Fruit fly (Drosophila melanogaster) whole organism, embryonic: Measurements from ENCODE around the gene CG6688.

Experiments
- Ada2b ChIP-seq: fragments of 200-800 bp; sonication (Bioruptor generic); IDR thresholded peaks from 2 replicates; pipeline ENCODE4 v1.3.6; 2022; ENCODE audit warnings: missing biosample characterization, missing genetic modification characterization
- Antp ChIP-seq: fragments of 200-800 bp; sonication (Bioruptor generic); optimal IDR thresholded peaks from 3 replicates; lab custom pipeline; 2016; ENCODE audit warnings: missing biosample characterization, missing genetic modification characterization
- Awh ChIP-seq: fragments of 200-800 bp; sonication (Bioruptor generic); IDR thresholded peaks from 2 replicates; pipeline ENCODE4, ENCODE4 v1.3.6; 2022; ENCODE audit warnings: missing biosample characterization, missing genetic modification characterization
- Bteb2 ChIP-seq: fragments of 200-800 bp; sonication (Bioruptor generic); optimal IDR thresholded peaks from 2 replicates; lab custom pipeline; 2016; ENCODE audit warnings: missing biosample characterization, missing genetic modification characterization
- C15 ChIP-seq: fragments of 200-800 bp; sonication (Bioruptor generic); IDR thresholded peaks from 3 replicates; pipeline ENCODE4 v1.3.6; 2022; ENCODE audit warnings: missing biosample characterization, missing genetic modification characterization
- CG10959 ChIP-seq: fragments of 200-800 bp; sonication (Bioruptor generic); IDR thresholded peaks from 2 replicates; pipeline ENCODE4 v1.3.6; 2022; ENCODE audit warnings: missing biosample characterization, missing genetic modification characterization
- CG11504 ChIP-seq: fragments of 200-800 bp; sonication (Bioruptor generic); optimal IDR thresholded peaks from 3 replicates; lab custom pipeline; 2019; ENCODE audit warnings: missing biosample characterization, mild to moderate bottlenecking, missing genetic modification characterization, moderate library complexity
- CG1233 ChIP-seq: fragments of 200-800 bp; sonication (Bioruptor generic); optimal IDR thresholded peaks from 4 replicates; lab custom pipeline; 2018; ENCODE audit warnings: missing biosample characterization, mild to moderate bottlenecking, missing genetic modification characterization
- CG12769 ChIP-seq: fragments of 200-800 bp; sonication (Bioruptor generic); optimal IDR thresholded peaks from 2 replicates; lab custom pipeline; 2019; ENCODE audit warnings: missing biosample characterization, mild to moderate bottlenecking, missing genetic modification characterization, moderate library complexity
- CG12942 ChIP-seq: fragments of 200-800 bp; sonication (Bioruptor generic); optimal IDR thresholded peaks from 3 replicates; lab custom pipeline; 2016; ENCODE audit warnings: missing biosample characterization, missing genetic modification characterization
- CG14441 ChIP-seq: fragments of 200-800 bp; sonication (Bioruptor generic); IDR thresholded peaks from 2 replicates; pipeline ENCODE4 v1.3.6; 2022; ENCODE audit warnings: missing biosample characterization, missing genetic modification characterization
- CG14667 ChIP-seq: fragments of 200-800 bp; sonication (Bioruptor generic); IDR thresholded peaks from 2 replicates; pipeline ENCODE4 v1.3.6; 2022; ENCODE audit warnings: missing biosample characterization, missing genetic modification characterization
- CG17385 ChIP-seq: fragments of 200-800 bp; sonication (Bioruptor generic); optimal IDR thresholded peaks from 3 replicates; lab custom pipeline; 2018; ENCODE audit warnings: missing biosample characterization, mild to moderate bottlenecking, missing genetic modification characterization
- CG18619 ChIP-seq: fragments of 200-800 bp; sonication (Bioruptor generic); optimal IDR thresholded peaks from 3 replicates; lab custom pipeline; 2017; ENCODE audit warnings: missing biosample characterization, mild to moderate bottlenecking, missing genetic modification characterization
- CG2712 ChIP-seq: fragments of 200-800 bp; optimal IDR thresholded peaks from 3 replicates; lab custom pipeline; 2019; ENCODE audit warnings: missing biosample characterization, mild to moderate bottlenecking, missing genetic modification characterization, moderate library complexity
- CG2889 ChIP-seq: fragments of 200-800 bp; sonication (Bioruptor generic); IDR thresholded peaks from 3 replicates; pipeline ENCODE4 v1.3.6; 2022; ENCODE audit warnings: missing biosample characterization, missing genetic modification characterization
- CG31224 ChIP-seq: fragments of 200-800 bp; sonication (Bioruptor generic); IDR thresholded peaks from 2 replicates; pipeline ENCODE4 v1.3.6; 2022; ENCODE audit warnings: missing biosample characterization, missing genetic modification characterization
- CG42726 ChIP-seq: fragments of 200-800 bp; sonication (Bioruptor generic); IDR thresholded peaks from 2 replicates; pipeline ENCODE4 v1.3.6; 2022; ENCODE audit warnings: missing biosample characterization, missing genetic modification characterization; ENCODE audit not compliant: partially characterized antibody
- CG4404 ChIP-seq: fragments of 200-800 bp; sonication (Bioruptor generic); IDR thresholded peaks from 2 replicates; pipeline ENCODE4 v1.3.6; 2022; ENCODE audit warnings: missing biosample characterization, missing genetic modification characterization
- CG7372 ChIP-seq: fragments of 200-800 bp; sonication (Bioruptor generic); IDR thresholded peaks from 2 replicates; pipeline ENCODE4 v1.3.6; 2022; ENCODE audit warnings: missing biosample characterization, missing genetic modification characterization
- CG7963 ChIP-seq: fragments of 200-800 bp; sonication (Bioruptor generic); IDR thresholded peaks from 3 replicates; pipeline ENCODE4 v1.3.6; 2022; ENCODE audit warnings: missing biosample characterization, missing genetic modification characterization; ENCODE audit not compliant: partially characterized antibody
- CG8089 ChIP-seq: fragments of 200-800 bp; sonication (Bioruptor generic); optimal IDR thresholded peaks from 3 replicates; lab custom pipeline; 2016; ENCODE audit warnings: missing biosample characterization, missing genetic modification characterization
- CG9215 ChIP-seq: fragments of 200-800 bp; sonication (Bioruptor generic); IDR thresholded peaks from 2 replicates; pipeline ENCODE4 v1.3.6; 2022; ENCODE audit warnings: missing biosample characterization, missing genetic modification characterization
- E2f1 ChIP-seq: fragments of 200-800 bp; sonication (Bioruptor generic); IDR thresholded peaks from 2 replicates; pipeline ENCODE4 v1.3.6; 2022; ENCODE audit warnings: missing biosample characterization, missing genetic modification characterization
- Ets65A ChIP-seq: fragments of 200-800 bp; sonication (Bioruptor generic); peaks from one replicate; lab custom pipeline; 2016; ENCODE audit warnings: missing biosample characterization, missing genetic modification characterization
- Hr51 ChIP-seq, 2 experiments: fragments of 200-800 bp; sonication (Bioruptor generic); optimal IDR thresholded peaks; 2 replicates in 1 of 2; 3 replicates in 1 of 2; lab custom pipeline; 2016 to 2018; ENCODE audit warnings: missing biosample characterization in 2 of 2, missing genetic modification characterization in 2 of 2, mild to moderate bottlenecking in 1 of 2, moderate library complexity in 1 of 2
- Jarid2 ChIP-seq: fragments of 200-800 bp; sonication (Bioruptor generic); optimal IDR thresholded peaks from 3 replicates; lab custom pipeline; 2017; ENCODE audit warnings: mild to moderate bottlenecking, missing biosample characterization, missing genetic modification reagents, missing genetic modification characterization
- MBD-R2 ChIP-seq: fragments of 200-800 bp; sonication (Bioruptor generic); IDR thresholded peaks from 2 replicates; pipeline ENCODE4 v1.3.6; 2022; ENCODE audit warnings: missing biosample characterization, missing genetic modification characterization
- Rx ChIP-seq: fragments of 200-800 bp; sonication (Bioruptor generic); IDR thresholded peaks from 2 replicates; pipeline ENCODE4 v1.3.6; 2022; ENCODE audit warnings: missing biosample characterization, missing genetic modification characterization
- Sry-δ ChIP-seq: fragments of 200-800 bp; sonication (Bioruptor generic); optimal IDR thresholded peaks from 2 replicates; lab custom pipeline; 2016; ENCODE audit warnings: missing biosample characterization, missing genetic modification characterization
- Xrp1 ChIP-seq: fragments of 200-800 bp; sonication (Bioruptor generic); IDR thresholded peaks from 2 replicates; pipeline ENCODE4 v1.3.6; 2022; ENCODE audit warnings: missing biosample characterization, missing genetic modification characterization
- al ChIP-seq: fragments of 200-800 bp; sonication (Bioruptor generic); IDR thresholded peaks from 2 replicates; pipeline ENCODE4 v1.3.6; 2022; ENCODE audit warnings: missing biosample characterization, missing genetic modification characterization
- amos ChIP-seq: fragments of 200-800 bp; sonication (Bioruptor generic); IDR thresholded peaks from 2 replicates; pipeline ENCODE4 v1.3.6; 2022; ENCODE audit warnings: missing biosample characterization, missing genetic modification characterization; ENCODE audit not compliant: partially characterized antibody
- cg ChIP-seq: fragments of 200-800 bp; sonication (Bioruptor generic); optimal IDR thresholded peaks from 3 replicates; lab custom pipeline; 2019; ENCODE audit warnings: missing biosample characterization, mild to moderate bottlenecking, missing genetic modification characterization, moderate library complexity
- chinmo ChIP-seq: fragments of 200-800 bp; sonication (Bioruptor generic); IDR thresholded peaks from 4 replicates; pipeline ENCODE4 v1.3.6; 2022; ENCODE audit warnings: missing biosample characterization, missing genetic modification characterization; ENCODE audit not compliant: partially characterized antibody
- ci ChIP-seq: fragments of 200-800 bp; sonication (Bioruptor generic); IDR thresholded peaks from 3 replicates; pipeline ENCODE4 v1.3.6; 2022; ENCODE audit warnings: missing biosample characterization, missing genetic modification characterization
- cwo ChIP-seq: fragments of 200-800 bp; sonication (Bioruptor generic); optimal IDR thresholded peaks from 3 replicates; lab custom pipeline; 2017; ENCODE audit warnings: missing biosample characterization, missing genetic modification characterization, mild to moderate bottlenecking, moderate library complexity, missing genetic modification reagents
- dysf ChIP-seq: fragments of 200-800 bp; sonication (Bioruptor generic); IDR thresholded peaks from 3 replicates; pipeline ENCODE4 v1.3.6; 2022; ENCODE audit warnings: missing biosample characterization, missing genetic modification characterization
- exex ChIP-seq: fragments of 200-800 bp; sonication (Bioruptor generic); optimal IDR thresholded peaks from 4 replicates; lab custom pipeline; 2018; ENCODE audit warnings: missing biosample characterization, mild to moderate bottlenecking, missing genetic modification characterization, moderate library complexity
- eyg ChIP-seq: fragments of 200-800 bp; sonication (Bioruptor generic); optimal IDR thresholded peaks from 3 replicates; lab custom pipeline; 2016; ENCODE audit warnings: missing biosample characterization, missing genetic modification characterization
- fd3F ChIP-seq: fragments of 200-800 bp; sonication (Bioruptor generic); optimal IDR thresholded peaks from 2 replicates; lab custom pipeline; 2018; ENCODE audit warnings: missing biosample characterization, mild to moderate bottlenecking, missing genetic modification characterization, moderate library complexity
- gem ChIP-seq: fragments of 200-800 bp; sonication (Bioruptor generic); optimal IDR thresholded peaks from 2 replicates; lab custom pipeline; 2019; ENCODE audit warnings: missing biosample characterization, mild to moderate bottlenecking, missing genetic modification characterization, moderate library complexity
- gsb ChIP-seq: fragments of 200-800 bp; sonication (Bioruptor generic); IDR thresholded peaks from 2 replicates; pipeline ENCODE4 v1.3.6; 2022; ENCODE audit warnings: missing biosample characterization, missing genetic modification characterization
- pan ChIP-seq, 4 experiments: fragments of >200 bp in 3 of 4; fragments of 200-800 bp in 1 of 4; sonication (Bioruptor generic) in 1 of 4; optimal IDR thresholded peaks in 3 of 4; IDR thresholded peaks in 1 of 4; 2 replicates each; pipeline versions ENCODE4 v1.3.6 to Lab custom; 2017 to 2022; ENCODE audit warnings: missing biosample characterization in 2 of 4, missing genetic modification characterization in 2 of 4, mixed read lengths in 1 of 4
- schlank ChIP-seq: fragments of 200-800 bp; sonication (Bioruptor generic); optimal IDR thresholded peaks from 2 replicates; lab custom pipeline; 2018; ENCODE audit warnings: missing biosample characterization, mild to moderate bottlenecking, missing genetic modification characterization
- tx ChIP-seq: fragments of 200-800 bp; sonication (Bioruptor generic); optimal IDR thresholded peaks from 2 replicates; lab custom pipeline; 2016; ENCODE audit warnings: missing biosample characterization, missing genetic modification characterization
- unpg ChIP-seq: fragments of 200-800 bp; sonication (Bioruptor generic); optimal IDR thresholded peaks from 3 replicates; lab custom pipeline; 2018; ENCODE audit warnings: missing biosample characterization, mild to moderate bottlenecking, missing genetic modification characterization, moderate library complexity
- usp ChIP-seq: fragments of >200 bp; optimal IDR thresholded peaks from 2 replicates; lab custom pipeline; 2017; ENCODE audit warnings: missing biosample characterization, missing genetic modification characterization
- vvl ChIP-seq: fragments of 200-800 bp; sonication (Bioruptor generic); IDR thresholded peaks from 2 replicates; pipeline ENCODE4 v1.3.6; 2022; ENCODE audit warnings: missing biosample characterization, missing genetic modification characterization

The CG6688 gene

dm6 chr3R:23046529-23046943 lies 34.3 kb downstream of the CG6688 start (continued):
- TF ChIP-seq exex (tag; lab: Kevin White, UChicago): no peak
- peak; percentile 70; the same call in 2 of the 3 replicates for TF ChIP-seq dysf (GFP tag; lab: Robert Waterston, UW)
- peak; percentile 41 for TF ChIP-seq fd3F (GFP tag; lab: Kevin White, UChicago)
- peak; percentile 68 for TF ChIP-seq CG11504 (tag; lab: Kevin White, UChicago)
- TF ChIP-seq CG14441 (GFP tag; lab: Robert Waterston, UW): peak; percentile 77
- TF ChIP-seq CG31224 (GFP tag; lab: Robert Waterston, UW): peak; percentile 42; the same call in 1 of the 2 replicates
- TF ChIP-seq CG14667 (GFP tag; lab: Robert Waterston, UW): 0 out of 2 replicates have a peak, but pooled peaks have one; percentile 12
- no peak for TF ChIP-seq CG2889 (GFP tag; lab: Robert Waterston, UW)
- peak; percentile 55; the same call in 1 of the 2 replicates for TF ChIP-seq Ada2b
- peak; percentile 43 for TF ChIP-seq unpg (GFP tag; lab: Kevin White, UChicago)
- TF ChIP-seq Antp (GFP tag; lab: Kevin White, UChicago): peak; percentile 52
- TF ChIP-seq CG10959 (GFP tag; lab: Robert Waterston, UW): no peak
- TF ChIP-seq Hr51 (GFP tag; optimal IDR thresholded peaks at IDR 0.05; lab: Kevin White, UChicago): peak; percentile 7 to 56
- peak; percentile 40; the same call in 1 of the 2 replicates for TF ChIP-seq E2f1
- TF ChIP-seq CG9215: peak; percentile 61; the same call in 1 of the 2 replicates
- TF ChIP-seq CG1233 (GFP tag; lab: Kevin White, UChicago): peak; percentile 22
- TF ChIP-seq CG4404 (GFP tag; lab: Robert Waterston, UW): peak; percentile 33; the same call in 1 of the 2 replicates
- peak; percentile 24 for TF ChIP-seq CG2712
- no peak for TF ChIP-seq usp (GFP tag; lab: Kevin White, UChicago)
- TF ChIP-seq eyg (GFP tag; lab: Kevin White, UChicago): peak; percentile 0
- no peak for TF ChIP-seq CG8089 (GFP tag; lab: Kevin White, UChicago)
- no peak for TF ChIP-seq CG7963
- peak; percentile 74 for TF ChIP-seq al
- TF ChIP-seq Jarid2: no peak
- peak; percentile 31; the same call in 1 of the 2 replicates for TF ChIP-seq Xrp1
- TF ChIP-seq ci (GFP tag; lab: Robert Waterston, UW): 0 out of 3 replicates have a peak, but pooled peaks have one; percentile 39
- peak; percentile 54 for TF ChIP-seq Bteb2 (GFP tag; lab: Kevin White, UChicago)
- TF ChIP-seq Ets65A (GFP tag; lab: Kevin White, UChicago): peak; percentile 90
- peak; percentile 80 for TF ChIP-seq CG12769
- no peak for TF ChIP-seq amos (GFP tag; lab: Robert Waterston, UW)
- TF ChIP-seq Sry-δ (GFP tag; lab: Kevin White, UChicago): no peak
- TF ChIP-seq chinmo (GFP tag; lab: Robert Waterston, UW): peak; percentile 51; the same call in 1 of the 4 replicates
- TF ChIP-seq vvl: peak; percentile 51; the same call in 1 of the 2 replicates
- TF ChIP-seq MBD-R2 (GFP tag; lab: Robert Waterston, UW): no peak
- TF ChIP-seq schlank (tag; lab: Kevin White, UChicago): peak; percentile 11
- TF ChIP-seq gsb (GFP tag; lab: Robert Waterston, UW): peak; percentile 14; the same call in 1 of the 2 replicates
- no peak for TF ChIP-seq pan (optimal IDR thresholded peaks at IDR 0.05; lab: Kevin White, UChicago)
- TF ChIP-seq pan (GFP tag; optimal IDR thresholded peaks at IDR 0.05 in 1 of 2, IDR thresholded peaks at IDR 0.05 in 1 of 2): peak in 1 of 2 experiments; percentile 73
- no peak for TF ChIP-seq CG12942
- TF ChIP-seq CG42726 (GFP tag; lab: Robert Waterston, UW): no peak
- TF ChIP-seq tx (GFP tag; lab: Kevin White, UChicago): peak; percentile 10
- TF ChIP-seq gem: peak; percentile 67
- TF ChIP-seq cwo (GFP tag; lab: Kevin White, UChicago): peak; percentile 19
- peak; percentile 26; the same call in 1 of the 2 replicates for TF ChIP-seq CG7372
- peak; percentile 24 for TF ChIP-seq CG18619
- 0 out of 3 replicates have a peak, but pooled peaks have one; percentile 23 for TF ChIP-seq C15 (GFP tag; lab: Robert Waterston, UW)
- 0 out of 2 replicates have a peak, but pooled peaks have one; percentile 24 for TF ChIP-seq Rx (GFP tag; lab: Robert Waterston, UW)
- TF ChIP-seq CG17385 (GFP tag; lab: Kevin White, UChicago): peak; percentile 1
- TF ChIP-seq Awh: peak; percentile 56; the same call in 1 of the 2 replicates
- TF ChIP-seq cg (GFP tag; lab: Kevin White, UChicago): peak; percentile 17
